Worm (Caenorhabditis elegans) whole organism, late embryonic: Measurements from ENCODE around the gene C52B9.4.

ENCODE experiments used
- C08G9.2 ChIP-seq: sonication (generic microtip); optimal IDR thresholded peaks from 2 replicates; lab custom pipeline; 2016; ENCODE audit warnings: mild to moderate bottlenecking, missing genetic modification characterization, moderate library complexity, missing compliant biosample characterization
- K09A11.1 ChIP-seq: sonication (generic microtip); optimal IDR thresholded peaks from 2 replicates; lab custom pipeline; 2017; ENCODE audit warnings: antibody characterized with exemption, mild to moderate bottlenecking, missing genetic modification characterization, missing compliant biosample characterization; ENCODE audit not compliant: insufficient read depth
- Y22D7AL.16 ChIP-seq: sonication (generic microtip); optimal IDR thresholded peaks from 2 replicates; lab custom pipeline; 2016; ENCODE audit warnings: missing genetic modification characterization, missing compliant biosample characterization
- ama-1 ChIP-seq: fragments of 150-350 bp; optimal IDR thresholded peaks from 2 replicates; lab custom pipeline; 2014
- ceh-18 ChIP-seq: sonication (generic microtip); optimal IDR thresholded peaks from 2 replicates; lab custom pipeline; 2016; ENCODE audit warnings: missing genetic modification characterization, missing compliant biosample characterization
- ceh-19 ChIP-seq: fragments of 200-800 bp; sonication (Bioruptor generic); optimal IDR thresholded peaks from 2 replicates; lab custom pipeline; 2018; ENCODE audit warnings: mild to moderate bottlenecking, missing genetic modification characterization, missing compliant biosample characterization
- ceh-2 ChIP-seq: sonication (generic microtip); optimal IDR thresholded peaks from 2 replicates; lab custom pipeline; 2016; ENCODE audit warnings: missing genotype, missing genetic modification characterization, missing compliant biosample characterization
- ceh-22 ChIP-seq: sonication (generic microtip); optimal IDR thresholded peaks from 2 replicates; lab custom pipeline; 2017; ENCODE audit warnings: missing biosample characterization, missing genetic modification characterization
- ceh-24 ChIP-seq: sonication (generic microtip); optimal IDR thresholded peaks from 2 replicates; lab custom pipeline; 2016; ENCODE audit warnings: mild to moderate bottlenecking, missing genetic modification characterization, missing compliant biosample characterization
- ceh-31 ChIP-seq: sonication (generic microtip); optimal IDR thresholded peaks from 2 replicates; lab custom pipeline; 2016; ENCODE audit warnings: missing genetic modification characterization, missing compliant biosample characterization
- ceh-45 ChIP-seq: fragments of 200-800 bp; sonication (Bioruptor generic); IDR thresholded peaks from 2 replicates; pipeline ENCODE4 v1.3.6; 2022; ENCODE audit warnings: missing genetic modification reagents, missing genetic modification characterization, missing compliant biosample characterization
- ceh-48 ChIP-seq: sonication (generic microtip); optimal IDR thresholded peaks from 2 replicates; lab custom pipeline; 2016; ENCODE audit warnings: missing genetic modification characterization, inconsistent platforms, missing compliant biosample characterization
- che-1 ChIP-seq: sonication (generic microtip); optimal IDR thresholded peaks from 2 replicates; lab custom pipeline; 2016; ENCODE audit warnings: mild to moderate bottlenecking, missing genetic modification characterization, missing compliant biosample characterization
- dve-1 ChIP-seq: sonication (generic microtip); optimal IDR thresholded peaks from 2 replicates; lab custom pipeline; 2017; ENCODE audit warnings: antibody characterized with exemption, mild to moderate bottlenecking, missing genetic modification characterization, missing compliant biosample characterization
- elt-2 ChIP-seq: sonication (generic microtip); optimal IDR thresholded peaks from 2 replicates; lab custom pipeline; 2016; ENCODE audit warnings: missing genetic modification reagents, missing genetic modification characterization, missing compliant biosample characterization
- elt-4 ChIP-seq: sonication (generic microtip); optimal IDR thresholded peaks from 2 replicates; lab custom pipeline; 2016; ENCODE audit warnings: missing genetic modification characterization, missing compliant biosample characterization
- ets-4 ChIP-seq: sonication (generic microtip); optimal IDR thresholded peaks from 2 replicates; lab custom pipeline; 2016; ENCODE audit warnings: missing genetic modification characterization, missing compliant biosample characterization
- eyg-1 ChIP-seq: sonication (generic microtip); optimal IDR thresholded peaks from 2 replicates; lab custom pipeline; 2016; ENCODE audit warnings: missing genotype, missing genetic modification characterization, missing compliant biosample characterization
- fkh-10 ChIP-seq: fragments of 150-350 bp; optimal IDR thresholded peaks from 2 replicates; lab custom pipeline; 2014; ENCODE audit warnings: missing biosample characterization, missing genetic modification reagents, missing genetic modification characterization
- fkh-6 ChIP-seq: sonication (generic microtip); optimal IDR thresholded peaks from 2 replicates; lab custom pipeline; 2016; ENCODE audit warnings: missing genetic modification characterization, missing compliant biosample characterization
- hlh-13 ChIP-seq: fragments of 200-800 bp; sonication (Bioruptor generic); optimal IDR thresholded peaks from 2 replicates; lab custom pipeline; 2018; ENCODE audit warnings: mild to moderate bottlenecking, missing genetic modification characterization, missing compliant biosample characterization
- hlh-15 ChIP-seq: sonication (generic microtip); optimal IDR thresholded peaks from 2 replicates; lab custom pipeline; 2016; ENCODE audit warnings: missing genetic modification characterization, missing compliant biosample characterization
- hlh-30 ChIP-seq: sonication (generic microtip); optimal IDR thresholded peaks from 2 replicates; lab custom pipeline; 2017; ENCODE audit warnings: antibody characterized with exemption, missing genetic modification characterization, missing compliant biosample characterization; ENCODE audit not compliant: insufficient read depth
- hlh-6 ChIP-seq: sonication (generic microtip); optimal IDR thresholded peaks from 2 replicates; lab custom pipeline; 2016; ENCODE audit warnings: missing genotype, missing genetic modification characterization, missing compliant biosample characterization
- lim-6 ChIP-seq: sonication (generic microtip); optimal IDR thresholded peaks from 2 replicates; lab custom pipeline; 2016; ENCODE audit warnings: missing genetic modification characterization, missing compliant biosample characterization
- lin-11 ChIP-seq: fragments of 200-800 bp; sonication (Bioruptor generic); optimal IDR thresholded peaks from 2 replicates; lab custom pipeline; 2018; ENCODE audit warnings: mild to moderate bottlenecking, missing genetic modification characterization, missing compliant biosample characterization
- madf-2 ChIP-seq: sonication (generic microtip); optimal IDR thresholded peaks from 2 replicates; lab custom pipeline; 2017; ENCODE audit warnings: missing genetic modification characterization, missing compliant biosample characterization
- mec-3 ChIP-seq: sonication (generic microtip); optimal IDR thresholded peaks from 2 replicates; lab custom pipeline; 2016; ENCODE audit warnings: borderline replicate concordance, missing genetic modification characterization, missing compliant biosample characterization
- nfya-1 ChIP-seq: sonication (generic microtip); optimal IDR thresholded peaks from 2 replicates; lab custom pipeline; 2017; ENCODE audit warnings: missing genetic modification characterization, mild to moderate bottlenecking, missing compliant biosample characterization, antibody characterized with exemption, moderate library complexity
- nhr-11 ChIP-seq: fragments of 150-350 bp; optimal IDR thresholded peaks from 2 replicates; lab custom pipeline; 2014; ENCODE audit warnings: missing biosample characterization, missing genetic modification characterization
- odd-2 ChIP-seq: sonication (generic microtip); optimal IDR thresholded peaks from 2 replicates; lab custom pipeline; 2017; ENCODE audit warnings: antibody characterized with exemption, mild to moderate bottlenecking, missing genetic modification characterization, missing compliant biosample characterization
- pag-3 ChIP-seq: sonication (generic microtip); optimal IDR thresholded peaks from 2 replicates; lab custom pipeline; 2016; ENCODE audit warnings: missing compliant biosample characterization, missing genetic modification characterization, borderline replicate concordance
- pat-9 ChIP-seq: fragments of 200-800 bp; sonication (Bioruptor generic); optimal IDR thresholded peaks from 2 replicates; lab custom pipeline; 2018; ENCODE audit warnings: mild to moderate bottlenecking, missing genetic modification characterization, moderate library complexity, missing compliant biosample characterization
- pha-2 ChIP-seq: sonication (generic microtip); optimal IDR thresholded peaks from 2 replicates; lab custom pipeline; 2017; ENCODE audit warnings: mild to moderate bottlenecking, missing genetic modification characterization, missing compliant biosample characterization
- pha-4 ChIP-seq: fragments of 150-350 bp; optimal IDR thresholded peaks from 2 replicates; lab custom pipeline; 2018; ENCODE audit warnings: missing biosample characterization, missing genetic modification reagents, missing genetic modification characterization
- pros-1 ChIP-seq: fragments of 150-350 bp; optimal IDR thresholded peaks from 2 replicates; lab custom pipeline; 2014; ENCODE audit warnings: missing biosample characterization, missing genetic modification reagents, missing genetic modification characterization
- rnt-1 ChIP-seq: sonication (generic microtip); optimal IDR thresholded peaks from 2 replicates; lab custom pipeline; 2016; ENCODE audit warnings: missing genetic modification characterization, missing compliant biosample characterization
- sox-4 ChIP-seq: sonication (generic microtip); optimal IDR thresholded peaks from 2 replicates; lab custom pipeline; 2017; ENCODE audit warnings: mild to moderate bottlenecking, missing genetic modification characterization, inconsistent platforms, missing compliant biosample characterization
- syd-9 ChIP-seq: sonication (generic microtip); optimal IDR thresholded peaks from 2 replicates; lab custom pipeline; 2016; ENCODE audit warnings: mild to moderate bottlenecking, missing genetic modification characterization, moderate library complexity, missing compliant biosample characterization
- tbx-2 ChIP-seq: sonication (generic microtip); optimal IDR thresholded peaks from 2 replicates; lab custom pipeline; 2016; ENCODE audit warnings: missing genetic modification characterization, missing compliant biosample characterization
- tbx-7 ChIP-seq: sonication (generic microtip); optimal IDR thresholded peaks from 2 replicates; lab custom pipeline; 2016; ENCODE audit warnings: missing genotype, missing genetic modification characterization, missing compliant biosample characterization
- unc-3 ChIP-seq, 2 experiments: fragments of 200-800 bp in 1 of 2; sonication (Bioruptor generic) in 1 of 2; sonication (generic microtip) in 1 of 2; conservative IDR thresholded peaks in 1 of 2; optimal IDR thresholded peaks in 1 of 2; 2 replicates each; pipeline versions ENCODE4 v1.3.6 to Lab custom; 2016 to 2022; ENCODE audit warnings: missing compliant biosample characterization in 2 of 2, missing genetic modification characterization in 2 of 2, missing genetic modification reagents in 1 of 2
- unc-42 ChIP-seq: sonication (generic microtip); optimal IDR thresholded peaks from 2 replicates; lab custom pipeline; 2016; ENCODE audit warnings: missing genotype, missing genetic modification characterization, missing compliant biosample characterization
- ztf-16 ChIP-seq: sonication (generic microtip); optimal IDR thresholded peaks from 2 replicates; lab custom pipeline; 2017; ENCODE audit warnings: missing genetic modification characterization, missing compliant biosample characterization

C52B9.4 gene

DNA sequence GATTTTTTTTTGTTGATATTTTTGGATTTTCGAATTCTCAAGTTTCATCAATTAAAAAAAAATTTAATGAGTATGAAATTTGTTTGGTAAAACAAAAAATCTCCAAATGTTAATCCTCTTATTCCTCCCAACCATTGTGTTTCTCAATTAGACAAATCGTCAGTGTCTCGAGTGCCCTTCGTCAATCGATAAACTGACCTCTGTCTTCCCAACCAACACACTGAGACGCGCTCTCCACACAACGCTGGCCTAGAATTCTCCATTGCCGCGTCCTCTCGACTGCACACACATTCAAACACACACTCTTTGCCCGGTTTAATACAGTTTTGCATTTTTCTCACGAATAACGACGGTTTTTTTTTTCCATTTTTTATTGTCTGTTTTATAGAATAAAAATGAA is 5.7 kb upstream of the C52B9.4 start, which contains the start of gene taf-11.1:
taf-11.1 (plus strand) TSS at position 389 of the 400 bp plus-strand sequence.
- TF ChIP-seq ceh-18 (tag; lab: Kevin White, UChicago) (no peak), nfya-1 (tag; lab: Kevin White, UChicago) (peak; percentile 2), odd-2 (no peak), elt-4 (tag; lab: Kevin White, UChicago) (no peak), unc-3 (GFP tag; conservative IDR thresholded peaks at IDR 0.05; lab: Robert Waterston, UW) (no peak), unc-3 (tag; optimal IDR thresholded peaks at IDR 0.05; lab: Kevin White, UChicago) (no peak), syd-9 (tag; lab: Kevin White, UChicago) (no peak), che-1 (tag; lab: Kevin White, UChicago) (no peak), tbx-2 (tag; lab: Kevin White, UChicago) (peak; percentile 29), mec-3 (tag; lab: Kevin White, UChicago) (no peak), pha-2 (tag; lab: Kevin White, UChicago) (no peak), fkh-10 (GFP tag; lab: Kevin White, UChicago) (no peak), dve-1 (tag; lab: Kevin White, UChicago) (no peak), elt-2 (tag; lab: Kevin White, UChicago) (peak; percentile 5), Y22D7AL.16 (no peak), rnt-1 (no peak), pha-4 (tag; lab: Kevin White, UChicago) (no peak), hlh-13 (no peak), ceh-45 (GFP tag; lab: Robert Waterston, UW) (no peak), ets-4 (tag; lab: Kevin White, UChicago) (peak; percentile 37), hlh-30 (tag; lab: Kevin White, UChicago) (no peak), ceh-31 (tag; lab: Kevin White, UChicago) (peak; percentile 60), ama-1 (lab: Kevin White, UChicago) (no peak), unc-42 (peak; percentile 20), tbx-7 (tag; lab: Kevin White, UChicago) (no peak), pag-3 (tag; lab: Kevin White, UChicago) (no peak), fkh-6 (tag; lab: Kevin White, UChicago) (no peak), sox-4 (tag; lab: Kevin White, UChicago) (no peak), hlh-15 (tag; lab: Kevin White, UChicago) (no peak), ceh-24 (tag; lab: Kevin White, UChicago) (no peak), K09A11.1 (tag; lab: Kevin White, UChicago) (no peak), hlh-6 (tag; lab: Kevin White, UChicago) (no peak), ceh-19 (GFP tag; lab: Kevin White, UChicago) (no peak), ceh-2 (tag; lab: Kevin White, UChicago) (peak; percentile 37), madf-2 (tag; lab: Kevin White, UChicago) (no peak), nhr-11 (tag; lab: Kevin White, UChicago) (no peak), eyg-1 (no peak), pat-9 (no peak), C08G9.2 (tag; lab: Kevin White, UChicago) (peak; percentile 18), lim-6 (no peak), pros-1 (no peak), lin-11 (tag; lab: Kevin White, UChicago) (no peak), ztf-16 (no peak), ceh-22 (tag; lab: Kevin White, UChicago) (no peak), ceh-48 (peak; percentile 55)
- TF ChIP-seq, all 69 proteins: peak for 9
